Worm (Caenorhabditis elegans) whole organism, early embryonic: Measurements from ENCODE around the gene dep-1.

Experiments used
- B0310.2 ChIP-seq: sonication (generic microtip); optimal IDR thresholded peaks from 2 replicates; lab custom pipeline; 2016; ENCODE audit warnings: mild to moderate bottlenecking, missing genetic modification characterization, missing compliant biosample characterization
- F13C5.2 ChIP-seq: sonication (generic microtip); optimal IDR thresholded peaks from 2 replicates; lab custom pipeline; 2017; ENCODE audit warnings: mild to moderate bottlenecking, missing genetic modification characterization, inconsistent platforms, missing compliant biosample characterization
- aly-1 ChIP-seq: sonication (generic microtip); optimal IDR thresholded peaks from 2 replicates; lab custom pipeline; 2016; ENCODE audit warnings: missing genetic modification characterization, missing compliant biosample characterization
- ama-1 ChIP-seq: fragments of 150-350 bp; optimal IDR thresholded peaks from 2 replicates; lab custom pipeline; 2014
- ceh-13 ChIP-seq: fragments of 200-800 bp; sonication (Bioruptor generic); optimal IDR thresholded peaks from 2 replicates; lab custom pipeline; 2018; ENCODE audit warnings: mild to moderate bottlenecking, missing genetic modification characterization, missing compliant biosample characterization
- ceh-36 ChIP-seq: sonication (generic microtip); optimal IDR thresholded peaks from 2 replicates; lab custom pipeline; 2016; ENCODE audit warnings: missing genetic modification characterization, inconsistent platforms, missing compliant biosample characterization
- ets-7 ChIP-seq: sonication (generic microtip); optimal IDR thresholded peaks from 2 replicates; lab custom pipeline; 2016; ENCODE audit warnings: missing genotype, missing genetic modification characterization, missing compliant biosample characterization
- flt-1 ChIP-seq: fragments of 200-800 bp; sonication (Bioruptor generic); IDR thresholded peaks from 2 replicates; pipeline ENCODE4 v1.3.6; 2022; ENCODE audit warnings: missing genetic modification characterization, missing compliant biosample characterization
- hmbx-1 ChIP-seq: sonication (generic microtip); optimal IDR thresholded peaks from 2 replicates; lab custom pipeline; 2016; ENCODE audit warnings: mild to moderate bottlenecking, missing genetic modification characterization, missing compliant biosample characterization
- hmg-4 ChIP-seq: fragments of 200-800 bp; sonication (Bioruptor generic); optimal IDR thresholded peaks from 2 replicates; lab custom pipeline; 2018; ENCODE audit warnings: mild to moderate bottlenecking, missing genetic modification characterization, missing compliant biosample characterization
- hnd-1 ChIP-seq: sonication (generic microtip); optimal IDR thresholded peaks from 2 replicates; lab custom pipeline; 2016; ENCODE audit warnings: missing genetic modification characterization, missing compliant biosample characterization
- pes-1 ChIP-seq: fragments of 200-800 bp; sonication (Bioruptor generic); IDR thresholded peaks from 2 replicates; pipeline ENCODE4 v1.3.6; 2022; ENCODE audit warnings: missing genetic modification reagents, missing genetic modification characterization, missing compliant biosample characterization
- scrt-1 ChIP-seq: fragments of 200-800 bp; sonication (Bioruptor generic); IDR thresholded peaks from 2 replicates; pipeline ENCODE4 v1.3.6; 2022; ENCODE audit warnings: missing genetic modification characterization, missing compliant biosample characterization
- sea-1 ChIP-seq: fragments of 200-800 bp; sonication (Bioruptor generic); conservative IDR thresholded peaks from 2 replicates; pipeline ENCODE4 v1.3.6; 2022; ENCODE audit warnings: missing genetic modification characterization, missing compliant biosample characterization
- tbx-11 ChIP-seq: fragments of 200-800 bp; sonication (Bioruptor generic); IDR thresholded peaks from 2 replicates; pipeline ENCODE4 v1.3.6; 2022; ENCODE audit warnings: missing genetic modification characterization, missing compliant biosample characterization
- tbx-37 ChIP-seq: fragments of 200-800 bp; sonication (Bioruptor generic); conservative IDR thresholded peaks from 2 replicates; pipeline ENCODE4 v1.3.6; 2022; ENCODE audit warnings: missing genetic modification reagents, missing genetic modification characterization, missing compliant biosample characterization
- tra-4 ChIP-seq: sonication (generic microtip); optimal IDR thresholded peaks from 2 replicates; lab custom pipeline; 2017; ENCODE audit warnings: missing genetic modification characterization, missing compliant biosample characterization

dep-1 gene

DNA sequence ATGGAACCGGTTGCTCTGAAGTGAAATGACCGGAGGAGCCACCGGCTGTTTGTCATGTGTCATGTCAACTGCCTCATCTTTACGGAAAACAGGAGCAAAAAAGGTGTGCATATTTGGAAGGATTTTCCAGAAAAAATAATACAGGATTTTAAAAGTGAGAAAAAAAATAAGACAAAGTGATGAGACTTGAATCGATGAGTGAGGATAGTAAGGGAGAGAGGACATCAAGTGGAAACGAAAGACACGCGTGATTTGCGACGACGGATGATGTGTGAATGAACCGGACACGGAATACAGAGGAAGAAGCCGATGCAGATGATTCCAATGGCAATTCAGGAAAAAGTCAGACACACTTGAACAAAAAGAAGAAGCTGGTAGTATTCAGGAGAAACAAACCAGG, 4.7 kb upstream of the dep-1 start:
- TF ChIP-seq ceh-36 (tag; lab: Kevin White, UChicago) (no peak), hmbx-1 (no peak), hnd-1 (tag; lab: Kevin White, UChicago) (no peak), aly-1 (no peak), scrt-1 (GFP tag; lab: Robert Waterston, UW) (no peak), F13C5.2 (no peak), ets-7 (tag; lab: Kevin White, UChicago) (no peak), pes-1 (GFP tag; lab: Robert Waterston, UW) (no peak)

DNA sequence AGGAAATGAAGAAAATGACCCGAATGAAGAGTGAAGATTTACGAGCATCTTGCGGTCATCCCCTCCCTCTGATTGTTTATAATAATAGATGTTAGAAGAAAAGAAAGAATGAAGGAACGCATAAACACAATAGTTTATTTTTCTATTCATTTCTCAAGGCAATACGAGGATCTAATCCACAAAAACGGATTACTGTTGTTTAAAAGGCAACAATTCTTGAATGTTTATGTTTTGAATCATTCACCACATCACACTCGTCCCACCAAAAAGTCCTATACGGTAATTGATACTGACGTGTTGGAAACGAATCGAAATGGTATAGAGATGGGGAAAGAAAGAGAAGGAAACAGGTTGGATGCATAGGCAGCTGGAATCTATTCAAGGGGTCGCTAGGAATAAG, 2.0 kb upstream of the dep-1 start:
- no peak for TF ChIP-seq flt-1 (GFP tag; lab: Robert Waterston, UW)

DNA sequence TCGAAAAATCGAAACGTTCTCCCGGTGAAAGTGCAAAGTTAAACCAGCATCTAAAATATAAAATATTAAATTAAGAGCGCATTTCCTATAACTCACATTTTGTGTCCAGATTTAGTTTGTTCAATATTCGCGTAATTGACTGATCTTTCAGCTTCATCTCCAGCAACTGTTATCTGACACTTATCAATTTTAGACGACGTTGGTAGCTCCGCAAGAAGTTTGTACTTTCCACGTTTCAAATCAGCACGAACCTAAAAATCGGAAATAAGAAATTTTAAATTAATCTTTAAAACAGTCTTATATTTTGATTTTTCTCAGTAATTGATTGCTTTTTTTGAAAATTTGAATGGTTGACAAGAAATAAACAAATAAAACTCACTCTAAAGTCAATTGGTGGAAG, 2.0 kb downstream of the dep-1 start:
- TF ChIP-seq sea-1 (GFP tag; lab: Robert Waterston, UW): no peak
- TF ChIP-seq ets-7 (tag; lab: Kevin White, UChicago): no peak
- no peak for TF ChIP-seq flt-1 (GFP tag; lab: Robert Waterston, UW)
- no peak for TF ChIP-seq tbx-11 (GFP tag; lab: Robert Waterston, UW)
- no peak for TF ChIP-seq tra-4 (tag; lab: Kevin White, UChicago)
- no peak for TF ChIP-seq tbx-37 (GFP tag; lab: Robert Waterston, UW)

- TF ChIP-seq pes-1 (GFP tag; lab: Robert Waterston, UW): no peak
- TF ChIP-seq F13C5.2: no peak
- no peak for TF ChIP-seq flt-1 (GFP tag; lab: Robert Waterston, UW)
- no peak for TF ChIP-seq ama-1 (lab: Kevin White, UChicago)
- no peak for TF ChIP-seq tbx-37 (GFP tag; lab: Robert Waterston, UW)
- no peak for TF ChIP-seq aly-1
- TF ChIP-seq tbx-11 (GFP tag; lab: Robert Waterston, UW): no peak
- TF ChIP-seq ets-7 (tag; lab: Kevin White, UChicago): no peak
- TF ChIP-seq B0310.2: no peak
- TF ChIP-seq ceh-13 (GFP tag; lab: Kevin White, UChicago): no peak
- TF ChIP-seq hnd-1 (tag; lab: Kevin White, UChicago): no peak
Observed at ce11 chrII:9014877-9015505, 4.6 kb downstream of the dep-1 start.

ce11 chrII:9014188-9014587, 5.4 kb downstream of the dep-1 start:
- TF ChIP-seq pes-1 (GFP tag; lab: Robert Waterston, UW): no peak

DNA sequence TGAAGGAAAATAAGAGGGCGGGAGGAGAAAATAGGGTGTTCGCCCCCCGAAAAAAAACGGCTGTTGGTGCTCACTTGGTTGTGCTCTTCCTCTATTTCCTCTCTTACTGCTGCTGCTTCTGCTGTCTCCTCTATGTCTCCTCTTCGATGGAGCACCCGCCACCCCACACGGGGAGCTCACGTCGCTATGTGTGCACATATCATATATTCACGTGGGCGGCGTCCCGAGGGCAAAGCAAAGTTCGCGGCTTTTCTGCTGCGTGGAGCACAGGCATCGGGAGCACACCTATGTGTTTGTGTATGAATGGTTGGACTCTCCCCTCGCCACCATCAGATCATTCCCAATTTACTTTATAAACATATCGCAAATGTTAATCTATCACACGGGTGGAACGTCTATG, 6.3 kb downstream of the dep-1 start:
- peak; percentile 12 for TF ChIP-seq hmg-4 (GFP tag; lab: Kevin White, UChicago)
- TF ChIP-seq tra-4 (tag; lab: Kevin White, UChicago): no peak

ce11 chrII:9010708-9011107, 8.9 kb downstream of the dep-1 start:
- no peak for TF ChIP-seq hmbx-1
- no peak for TF ChIP-seq tbx-37 (GFP tag; lab: Robert Waterston, UW)
- no peak for TF ChIP-seq pes-1 (GFP tag; lab: Robert Waterston, UW)
- TF ChIP-seq sea-1 (GFP tag; lab: Robert Waterston, UW): no peak
- no peak for TF ChIP-seq hmg-4 (GFP tag; lab: Kevin White, UChicago)
- no peak for TF ChIP-seq ceh-36 (tag; lab: Kevin White, UChicago)
- no peak for TF ChIP-seq ets-7 (tag; lab: Kevin White, UChicago)

- TF ChIP-seq pes-1 (GFP tag; lab: Robert Waterston, UW) (no peak), aly-1 (no peak), B0310.2 (no peak), ceh-36 (tag; lab: Kevin White, UChicago) (no peak), ceh-13 (GFP tag; lab: Kevin White, UChicago) (no peak), ama-1 (lab: Kevin White, UChicago) (no peak), ets-7 (tag; lab: Kevin White, UChicago) (no peak), sea-1 (GFP tag; lab: Robert Waterston, UW) (no peak), scrt-1 (GFP tag; lab: Robert Waterston, UW) (no peak), F13C5.2 (no peak)
Observed at ce11 chrII:9009976-9010702, 9.5 kb downstream of the dep-1 start.

DNA sequence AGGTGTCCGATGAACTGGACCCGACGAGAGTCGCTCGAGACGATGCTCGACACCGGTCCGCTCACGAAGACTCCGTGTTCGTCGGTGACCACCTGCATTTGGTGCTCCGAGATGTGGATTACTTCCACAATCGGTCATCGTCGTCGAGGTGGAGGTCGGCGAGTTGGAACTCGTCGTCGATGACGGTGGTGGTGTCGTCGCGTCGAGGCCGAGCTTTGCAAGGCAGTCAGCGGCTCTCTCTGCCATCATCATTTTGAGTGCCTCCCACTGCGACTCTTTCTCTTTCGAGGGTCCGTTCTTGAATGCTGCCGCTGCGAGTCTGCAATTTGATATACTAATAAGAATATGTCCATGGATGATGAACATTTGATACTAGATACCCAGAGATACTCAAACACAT, 11.9 kb downstream of the dep-1 start:
- TF ChIP-seq pes-1 (GFP tag; lab: Robert Waterston, UW) (no peak), tra-4 (tag; lab: Kevin White, UChicago) (no peak), hnd-1 (tag; lab: Kevin White, UChicago) (no peak), B0310.2 (no peak), aly-1 (no peak), ceh-13 (GFP tag; lab: Kevin White, UChicago) (no peak), tbx-11 (GFP tag; lab: Robert Waterston, UW) (no peak), hmbx-1 (no peak), sea-1 (GFP tag; lab: Robert Waterston, UW) (no peak), hmg-4 (GFP tag; lab: Kevin White, UChicago) (no peak), ets-7 (tag; lab: Kevin White, UChicago) (no peak), tbx-37 (GFP tag; lab: Robert Waterston, UW) (no peak), ceh-36 (tag; lab: Kevin White, UChicago) (no peak), F13C5.2 (no peak), scrt-1 (GFP tag; lab: Robert Waterston, UW) (no peak)
